Worm (Caenorhabditis elegans): ENCODE measurements around the gene D2096.10.
"Not testable (repeated sequence)": the region's sequence is repeated elsewhere in the genome, so short reads cannot be mapped to it uniquely, and the experiment has no call there.

The D2096.10 gene

DNA sequence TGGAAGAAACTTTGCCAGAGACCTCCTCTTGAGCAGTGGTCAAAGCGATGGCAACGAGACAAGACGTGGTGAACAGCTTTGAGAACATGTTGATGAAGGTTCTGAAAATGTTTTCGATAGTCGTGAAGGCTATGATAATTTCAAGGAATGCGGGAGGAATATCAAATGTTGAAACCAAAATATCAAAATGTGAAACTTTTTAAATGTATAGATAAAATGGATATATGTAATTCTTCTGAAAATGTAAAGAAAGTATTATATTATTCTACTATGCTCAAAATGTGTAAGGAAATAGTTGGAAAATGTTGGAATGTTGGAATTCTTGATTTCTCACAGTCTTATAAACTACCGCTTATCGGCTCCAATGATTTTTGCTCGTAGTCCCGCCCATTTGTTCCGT, 19.9 kb downstream of the D2096.10 start, which contains the start of gene D2096.6:
D2096.6 (minus strand) TSS at position 101 of the 400 bp plus-strand sequence.
- TF ChIP-seq med-1 (GFP tag; optimal IDR thresholded peaks at IDR 0.05; ENCODE audit: insufficient read depth) (no peak), tab-1 (GFP tag; IDR thresholded peaks at IDR 0.05) (no peak), ztf-23 (GFP tag; IDR thresholded peaks at IDR 0.05) (no peak), klf-2 (GFP tag; conservative IDR thresholded peaks at IDR 0.05) (no peak), T22C8.4 (GFP tag; IDR thresholded peaks at IDR 0.05) (no peak), ztf-29 (GFP tag; IDR thresholded peaks at IDR 0.05) (no peak), ref-1 (GFP tag; conservative IDR thresholded peaks at IDR 0.05) (no peak), cog-1 (tag; optimal IDR thresholded peaks at IDR 0.05) (no peak), flt-1 (GFP tag; IDR thresholded peaks at IDR 0.05) (no peak)

DNA sequence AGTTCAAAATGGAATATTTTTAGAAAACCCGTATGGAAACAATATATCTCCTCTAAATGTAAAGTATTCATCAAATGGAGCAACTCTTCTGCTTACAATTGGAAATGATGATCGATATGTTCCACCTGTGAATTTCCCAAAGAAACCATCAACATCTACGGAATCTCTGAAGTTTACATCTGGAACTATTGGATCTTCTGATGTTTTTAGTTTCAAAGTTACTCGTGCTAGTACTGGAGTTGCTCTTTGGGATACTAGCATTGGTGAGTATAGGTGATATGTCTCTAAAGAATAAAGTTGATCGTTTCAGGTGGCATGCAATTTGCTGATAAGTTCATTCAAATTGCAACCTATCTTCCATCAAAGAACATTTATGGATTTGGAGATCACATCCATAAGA, 21.2 kb downstream of the D2096.10 start:
- TF ChIP-seq T22C8.4 (GFP tag; IDR thresholded peaks at IDR 0.05) = no peak

DNA sequence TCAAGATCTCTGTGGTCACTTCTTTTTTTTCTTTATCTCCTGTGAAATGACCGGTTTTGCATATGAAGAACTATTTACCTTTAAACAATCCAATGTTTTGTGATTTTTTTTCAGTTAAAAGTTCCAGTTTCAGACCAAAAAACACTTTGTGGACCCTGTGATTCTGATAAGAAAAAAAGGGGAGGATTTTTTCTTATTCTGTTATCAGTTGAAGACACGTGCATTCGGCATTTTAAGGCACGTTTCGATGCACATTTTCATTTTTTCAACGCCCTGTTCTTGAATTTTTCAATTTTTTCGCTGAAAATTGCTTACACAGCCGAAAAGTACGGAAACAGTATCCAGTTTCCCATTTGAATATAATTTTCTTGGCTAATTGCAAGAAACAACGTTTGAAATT, 22.7 kb downstream of the D2096.10 start, which contains the start of gene aagr-1:
aagr-1 (plus strand) TSS at position 227 of the 400 bp plus-strand sequence.
- no peak for TF ChIP-seq T22C8.4 (GFP tag; IDR thresholded peaks at IDR 0.05)
- TF ChIP-seq cog-1 (tag; optimal IDR thresholded peaks at IDR 0.05) = no peak
- TF ChIP-seq ref-1 (GFP tag; conservative IDR thresholded peaks at IDR 0.05) = no peak
- TF ChIP-seq ztf-23 (GFP tag; IDR thresholded peaks at IDR 0.05) = no peak
- no peak for TF ChIP-seq med-1 (GFP tag; optimal IDR thresholded peaks at IDR 0.05; ENCODE audit: insufficient read depth)
- no peak for TF ChIP-seq flt-1 (GFP tag; IDR thresholded peaks at IDR 0.05)
- TF ChIP-seq ztf-29 (GFP tag; IDR thresholded peaks at IDR 0.05) = no peak
- TF ChIP-seq klf-2 (GFP tag; conservative IDR thresholded peaks at IDR 0.05) = no peak
- TF ChIP-seq tab-1 (GFP tag; IDR thresholded peaks at IDR 0.05) = no peak

DNA sequence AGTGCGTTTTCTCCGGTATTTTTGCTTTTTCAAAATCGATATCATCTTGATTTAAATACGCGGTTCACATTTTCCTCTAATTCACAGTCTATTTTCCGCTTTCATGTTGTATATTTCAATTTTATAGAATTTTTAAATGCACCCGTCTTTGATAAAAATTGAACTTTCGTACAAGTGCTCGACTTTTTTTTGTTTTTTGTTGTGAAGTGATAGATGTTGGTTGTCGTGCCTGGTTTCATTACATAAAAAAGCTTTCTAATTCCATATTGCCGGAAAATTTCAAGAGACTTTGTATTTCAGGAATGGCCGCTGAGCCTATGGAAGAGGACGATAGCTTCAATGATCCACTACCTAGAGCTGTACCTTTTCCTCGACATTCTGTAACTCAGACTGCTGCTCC, 25.9 kb downstream of the D2096.10 start, which contains the start of gene D2096.12:
D2096.12 (plus strand) TSS at position 301 of the 400 bp plus-strand sequence.
- TF ChIP-seq ref-1 (GFP tag; conservative IDR thresholded peaks at IDR 0.05) (no peak), flt-1 (GFP tag; IDR thresholded peaks at IDR 0.05) (no peak), ztf-29 (GFP tag; IDR thresholded peaks at IDR 0.05) (no peak), ztf-23 (GFP tag; IDR thresholded peaks at IDR 0.05) (no peak), T22C8.4 (GFP tag; IDR thresholded peaks at IDR 0.05) (no peak), tab-1 (GFP tag; IDR thresholded peaks at IDR 0.05) (no peak), med-1 (GFP tag; optimal IDR thresholded peaks at IDR 0.05; ENCODE audit: insufficient read depth) (no peak), cog-1 (tag; optimal IDR thresholded peaks at IDR 0.05) (no peak), klf-2 (GFP tag; conservative IDR thresholded peaks at IDR 0.05) (no peak)

DNA sequence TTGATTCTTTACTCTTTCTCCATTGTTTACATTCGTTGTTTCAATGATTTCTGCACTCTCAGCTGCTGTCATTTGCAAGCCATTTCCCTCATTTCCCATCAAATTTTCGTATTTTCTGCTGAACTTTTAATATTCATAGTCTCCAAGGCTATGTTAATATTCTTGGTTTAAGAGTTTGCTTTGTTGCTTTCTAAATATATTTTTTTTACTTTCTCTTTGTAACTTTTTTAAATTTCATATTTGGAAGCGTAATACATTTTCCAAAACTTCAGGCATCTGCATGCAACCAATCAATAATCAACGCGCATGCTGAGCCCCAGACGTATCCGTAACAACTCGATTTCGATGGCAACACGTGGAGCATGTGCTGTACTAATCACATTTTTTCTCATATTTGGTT, 28.2 kb downstream of the D2096.10 start, which contains the start of gene sqv-1:
sqv-1 (plus strand) TSS at position 301 of the 400 bp plus-strand sequence.
- TF ChIP-seq ztf-29 (GFP tag; IDR thresholded peaks at IDR 0.05) = no peak

DNA sequence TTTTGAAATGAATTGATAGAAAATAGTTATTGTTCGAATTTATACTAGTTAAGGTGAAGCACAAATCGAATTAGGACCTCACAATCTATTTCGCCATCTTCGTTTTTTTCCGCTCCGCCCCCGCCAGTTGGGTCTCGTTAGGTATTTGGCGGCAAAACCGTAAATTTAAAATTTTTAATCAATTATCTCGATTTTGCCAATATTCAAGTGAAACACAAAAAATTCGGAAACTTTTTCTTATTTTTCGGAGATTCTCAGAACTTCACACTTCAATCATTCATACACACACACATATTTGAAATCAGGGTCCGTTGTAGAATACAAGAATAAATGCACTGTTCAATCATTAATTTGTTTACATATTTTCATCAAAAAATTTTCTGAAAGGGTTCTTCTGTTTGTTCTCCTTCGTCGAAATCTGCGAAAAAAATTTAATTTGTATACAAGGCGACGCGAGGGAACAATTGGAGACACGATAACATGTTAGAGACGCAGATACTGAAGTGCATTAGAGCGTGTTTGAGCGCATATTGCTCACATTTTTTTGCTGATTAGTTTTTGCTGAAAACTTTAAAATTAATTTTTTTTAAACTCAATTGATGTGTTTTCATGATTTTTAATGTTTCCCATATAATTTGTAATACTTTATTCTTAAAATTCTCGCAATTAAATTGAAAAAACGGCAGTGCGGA, 29.2 kb downstream of the D2096.10 start, which contains the start of gene D2096.5:
D2096.5 (minus strand) TSS at position 51 of the 692 bp plus-strand sequence.
- TF ChIP-seq cog-1 (tag; optimal IDR thresholded peaks at IDR 0.05) (no peak), ztf-23 (GFP tag; IDR thresholded peaks at IDR 0.05) (no peak), T22C8.4 (GFP tag; IDR thresholded peaks at IDR 0.05) (no peak), ztf-29 (GFP tag; IDR thresholded peaks at IDR 0.05) (no peak)

DNA sequence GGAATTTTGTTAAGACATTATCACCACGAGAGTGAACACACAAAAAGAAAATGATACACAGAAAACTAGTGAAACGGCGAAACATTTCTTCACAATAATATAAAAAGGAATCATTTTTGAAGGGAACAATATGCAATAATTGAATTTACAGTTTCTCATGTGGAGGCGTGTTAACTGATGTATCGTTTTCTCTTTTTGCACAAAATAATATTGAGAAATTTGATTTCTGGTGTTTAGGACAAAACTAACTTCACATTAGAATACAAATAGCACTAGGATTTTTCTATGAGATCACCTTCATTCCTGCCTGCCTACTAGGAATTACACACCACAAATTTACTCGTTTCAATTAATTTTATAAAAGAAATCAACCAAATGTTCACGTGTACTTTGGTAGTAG, 30.5 kb downstream of the D2096.10 start, which contains the start of gene D2096.13:
D2096.13 (minus strand) TSS at position 101 of the 400 bp plus-strand sequence.
- TF ChIP-seq tab-1 (GFP tag; IDR thresholded peaks at IDR 0.05) = no peak

DNA sequence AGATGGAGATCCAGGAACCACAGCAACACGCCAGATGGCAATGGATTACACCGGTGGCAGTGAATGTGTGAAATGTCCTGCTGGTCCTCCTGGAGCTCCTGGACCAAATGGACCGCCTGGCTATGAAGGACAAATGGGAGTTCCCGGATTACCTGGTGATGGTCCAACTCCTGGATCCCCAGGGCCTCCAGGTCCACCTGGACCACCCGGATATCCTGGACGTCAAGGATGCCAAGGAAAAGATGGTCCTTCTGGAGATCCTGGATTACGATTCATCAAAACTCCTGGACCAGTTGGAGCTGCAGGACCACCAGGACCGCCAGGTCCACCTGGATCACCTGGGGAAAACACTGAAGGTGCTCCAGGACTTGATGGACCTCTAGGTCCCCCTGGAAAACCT, 31.7 kb downstream of the D2096.10 start:
- no peak for TF ChIP-seq ref-1 (GFP tag; conservative IDR thresholded peaks at IDR 0.05)
- TF ChIP-seq cog-1 (tag; optimal IDR thresholded peaks at IDR 0.05) = no peak
- TF ChIP-seq klf-2 (GFP tag; conservative IDR thresholded peaks at IDR 0.05) = no peak
- no peak for TF ChIP-seq tab-1 (GFP tag; IDR thresholded peaks at IDR 0.05)
- no peak for TF ChIP-seq flt-1 (GFP tag; IDR thresholded peaks at IDR 0.05)

DNA sequence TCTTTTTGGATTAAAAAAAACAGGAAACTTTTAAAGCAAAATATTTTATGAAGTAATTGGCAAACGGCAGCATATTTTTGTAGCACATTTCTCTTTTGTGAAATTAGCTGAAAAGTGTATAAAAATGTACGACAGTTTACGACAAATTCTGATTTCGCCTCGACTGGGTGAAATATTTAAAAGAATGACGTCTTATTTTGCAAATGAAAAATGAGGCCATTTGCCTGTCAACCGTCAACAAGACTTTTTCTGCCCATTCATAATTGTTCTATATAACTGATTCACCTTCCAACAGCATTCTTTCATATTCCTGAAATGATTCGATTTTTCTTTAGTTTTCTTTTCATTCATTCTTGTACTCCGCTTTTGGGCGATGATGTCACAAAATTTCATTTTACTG, 33.4 kb downstream of the D2096.10 start, which contains the start of the genes F17E9.2 and col-116:
F17E9.2 (plus strand) TSS at position 301 of the 400 bp plus-strand sequence.
col-116 (plus strand) TSS at position 315 of the 400 bp plus-strand sequence.
- TF ChIP-seq klf-2 (GFP tag; conservative IDR thresholded peaks at IDR 0.05) (no peak), ztf-23 (GFP tag; IDR thresholded peaks at IDR 0.05) (no peak), med-1 (GFP tag; optimal IDR thresholded peaks at IDR 0.05; ENCODE audit: insufficient read depth) (no peak), cog-1 (tag; optimal IDR thresholded peaks at IDR 0.05) (no peak), ztf-29 (GFP tag; IDR thresholded peaks at IDR 0.05) (no peak)

DNA sequence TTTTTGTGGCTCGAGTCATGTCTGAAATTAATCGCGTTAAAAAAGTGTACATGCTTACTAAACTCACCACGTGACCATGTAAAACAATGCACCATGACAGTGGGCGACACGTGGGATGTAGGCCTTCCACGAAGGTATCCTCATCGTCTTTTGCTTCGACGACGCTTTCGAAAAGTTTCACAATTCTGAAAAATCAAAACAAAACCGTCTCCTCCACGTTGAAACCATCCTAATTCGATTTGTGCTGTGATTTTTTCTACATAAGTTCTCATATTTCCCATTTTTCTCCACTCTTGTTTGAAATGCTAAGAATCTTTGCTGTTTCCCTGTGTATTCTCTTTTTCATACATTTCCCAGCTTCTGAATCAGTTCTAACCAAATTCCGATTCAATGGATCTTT, 34.5 kb downstream of the D2096.10 start, which contains the start of gene F17E9.3:
F17E9.3 (plus strand) TSS at position 301 of the 400 bp plus-strand sequence.
- TF ChIP-seq T22C8.4 (GFP tag; IDR thresholded peaks at IDR 0.05) (no peak), ztf-23 (GFP tag; IDR thresholded peaks at IDR 0.05) (no peak), ztf-29 (GFP tag; IDR thresholded peaks at IDR 0.05) (no peak), ref-1 (GFP tag; conservative IDR thresholded peaks at IDR 0.05) (no peak), flt-1 (GFP tag; IDR thresholded peaks at IDR 0.05) (no peak), klf-2 (GFP tag; conservative IDR thresholded peaks at IDR 0.05) (no peak), tab-1 (GFP tag; IDR thresholded peaks at IDR 0.05) (no peak), med-1 (GFP tag; optimal IDR thresholded peaks at IDR 0.05; ENCODE audit: insufficient read depth) (no peak), cog-1 (tag; optimal IDR thresholded peaks at IDR 0.05) (no peak)

DNA sequence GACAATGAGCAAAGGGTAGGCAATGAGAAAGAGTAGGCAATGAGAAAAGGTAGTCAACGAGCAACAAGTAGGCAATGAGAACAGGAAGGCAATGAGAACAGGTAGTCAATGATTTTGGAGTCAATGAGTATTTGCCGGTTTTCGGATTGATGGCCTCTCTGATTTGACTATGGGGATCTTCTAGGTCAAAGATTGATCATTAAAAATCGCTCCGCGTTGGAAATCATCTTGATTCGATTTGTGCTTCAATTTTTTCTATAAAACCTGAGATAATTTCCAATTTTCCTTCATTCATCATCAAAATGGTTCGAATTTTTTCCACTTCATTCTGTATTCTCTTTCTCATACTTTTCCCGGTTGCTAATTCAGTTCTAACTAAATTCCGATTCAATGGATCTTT, 37.0 kb downstream of the D2096.10 start, which contains the start of gene F17E9.16:
F17E9.16 (plus strand) TSS at position 301 of the 400 bp plus-strand sequence.
- not testable (repeated sequence) for TF ChIP-seq T22C8.4 (GFP tag; IDR thresholded peaks at IDR 0.05); tab-1 (GFP tag; IDR thresholded peaks at IDR 0.05); med-1 (GFP tag; optimal IDR thresholded peaks at IDR 0.05; ENCODE audit: insufficient read depth)
